Fruit fly (Drosophila melanogaster) whole organism, embryonic: ENCODE results near the gene CG32564.
A peak's percentile ranks its signal among the peaks of the same experiment; 100 is the strongest.

Experiments
- Bgb ChIP-seq: fragments of 200-800 bp; sonication (Bioruptor generic); IDR thresholded peaks from 2 replicates; pipeline ENCODE4 v1.3.6; 2022; ENCODE audit warnings: missing biosample characterization, missing genetic modification characterization; ENCODE audit not compliant: partially characterized antibody
- Blimp-1 ChIP-seq: fragments of 200-800 bp; sonication (Bioruptor generic); optimal IDR thresholded peaks from 3 replicates; lab custom pipeline; 2018; ENCODE audit warnings: missing biosample characterization, missing genetic modification characterization, mild to moderate bottlenecking, moderate library complexity, missing genetic modification reagents
- CG10209 ChIP-seq: fragments of 200-800 bp; sonication (Bioruptor generic); optimal IDR thresholded peaks from 3 replicates; lab custom pipeline; 2017; ENCODE audit warnings: missing biosample characterization, mild to moderate bottlenecking, missing genetic modification characterization, missing genetic modification reagents
- CG13287 ChIP-seq: fragments of 200-800 bp; sonication (Bioruptor generic); IDR thresholded peaks from 2 replicates; pipeline ENCODE4 v1.3.6; 2022; ENCODE audit warnings: missing biosample characterization, missing genetic modification characterization; ENCODE audit not compliant: partially characterized antibody
- CG13624 ChIP-seq: fragments of 200-800 bp; sonication (Bioruptor generic); optimal IDR thresholded peaks from 2 replicates; lab custom pipeline; 2016; ENCODE audit warnings: missing biosample characterization, missing genetic modification characterization
- CG16815 ChIP-seq: fragments of 200-800 bp; sonication (Bioruptor generic); optimal IDR thresholded peaks from 3 replicates; lab custom pipeline; 2017; ENCODE audit warnings: missing biosample characterization, mild to moderate bottlenecking, missing genetic modification characterization
- CG33557 ChIP-seq: fragments of 200-800 bp; sonication (Bioruptor generic); optimal IDR thresholded peaks from 2 replicates; lab custom pipeline; 2019; ENCODE audit warnings: missing biosample characterization, mild to moderate bottlenecking, missing genetic modification characterization, moderate library complexity
- CG9727 ChIP-seq: fragments of 200-800 bp; sonication (Bioruptor generic); optimal IDR thresholded peaks from 3 replicates; lab custom pipeline; 2017; ENCODE audit warnings: missing biosample characterization, mild to moderate bottlenecking, missing genetic modification characterization
- CoRest ChIP-seq: fragments of 200-800 bp; sonication (Bioruptor generic); optimal IDR thresholded peaks from 3 replicates; lab custom pipeline; 2018; ENCODE audit warnings: missing biosample characterization, mild to moderate bottlenecking, missing genetic modification characterization, moderate library complexity
- Fer2 ChIP-seq: fragments of 200-800 bp; sonication (Bioruptor generic); optimal IDR thresholded peaks from 2 replicates; lab custom pipeline; 2018; ENCODE audit warnings: missing biosample characterization, mild to moderate bottlenecking, missing genetic modification characterization, moderate library complexity
- GATAe ChIP-seq: fragments of 200-800 bp; sonication (Bioruptor generic); conservative IDR thresholded peaks from 2 replicates; pipeline ENCODE4 v1.3.6; 2022; ENCODE audit warnings: missing biosample characterization, missing genetic modification characterization
- Hand ChIP-seq: fragments of 200-800 bp; sonication (Bioruptor generic); optimal IDR thresholded peaks from 2 replicates; lab custom pipeline; 2017; ENCODE audit warnings: mild to moderate bottlenecking, missing biosample characterization, missing genetic modification reagents, missing genetic modification characterization
- Hr3 ChIP-seq: fragments of 200-800 bp; sonication (Bioruptor generic); optimal IDR thresholded peaks from 3 replicates; lab custom pipeline; 2016; ENCODE audit warnings: missing biosample characterization, missing genetic modification characterization
- Med ChIP-seq: fragments of 200-800 bp; sonication (Bioruptor generic); peaks from one replicate; lab custom pipeline; 2016; ENCODE audit warnings: missing biosample characterization, missing genetic modification characterization, mild to moderate bottlenecking, inconsistent platforms, moderate library complexity
- Myb ChIP-seq: fragments of 200-800 bp; sonication (Bioruptor generic); optimal IDR thresholded peaks from 2 replicates; lab custom pipeline; 2016; ENCODE audit warnings: missing biosample characterization, missing genetic modification characterization
- Neu2 ChIP-seq: fragments of 200-800 bp; sonication (Bioruptor generic); optimal IDR thresholded peaks from 3 replicates; lab custom pipeline; 2016; ENCODE audit warnings: missing biosample characterization, missing genetic modification characterization, borderline replicate concordance
- Ravus ChIP-seq: fragments of 200-800 bp; sonication (Bioruptor generic); IDR thresholded peaks from 2 replicates; pipeline ENCODE4 v1.3.6; 2022; ENCODE audit warnings: missing biosample characterization, missing genetic modification characterization
- Usf ChIP-seq: fragments of 200-800 bp; sonication (Bioruptor generic); optimal IDR thresholded peaks from 2 replicates; lab custom pipeline; 2017; ENCODE audit warnings: missing genotype, missing biosample characterization, missing genetic modification characterization
- Xrp1 ChIP-seq: fragments of 200-800 bp; sonication (Bioruptor generic); IDR thresholded peaks from 2 replicates; pipeline ENCODE4 v1.3.6; 2022; ENCODE audit warnings: missing biosample characterization, missing genetic modification characterization
- crc ChIP-seq: fragments of 200-800 bp; sonication (Bioruptor generic); optimal IDR thresholded peaks from 2 replicates; lab custom pipeline; 2016; ENCODE audit warnings: missing biosample characterization, missing genetic modification characterization
- eyg ChIP-seq: fragments of 200-800 bp; sonication (Bioruptor generic); optimal IDR thresholded peaks from 3 replicates; lab custom pipeline; 2016; ENCODE audit warnings: missing biosample characterization, missing genetic modification characterization
- gfzf ChIP-seq: fragments of 200-800 bp; sonication (Bioruptor generic); optimal IDR thresholded peaks from 2 replicates; lab custom pipeline; 2016; ENCODE audit warnings: missing biosample characterization, mild to moderate bottlenecking, missing genetic modification characterization, moderate library complexity
- nerfin-2 ChIP-seq: fragments of 200-800 bp; sonication (Bioruptor generic); IDR thresholded peaks from 2 replicates; pipeline ENCODE4 v1.3.6; 2022; ENCODE audit warnings: missing biosample characterization, missing genetic modification characterization; ENCODE audit not compliant: partially characterized antibody
- pzg ChIP-seq: fragments of 200-800 bp; sonication (Bioruptor generic); optimal IDR thresholded peaks from 3 replicates; lab custom pipeline; 2018; ENCODE audit warnings: missing biosample characterization, mild to moderate bottlenecking, missing genetic modification characterization, moderate library complexity
- tgo ChIP-seq: fragments of 200-800 bp; sonication (Bioruptor generic); IDR thresholded peaks from 3 replicates; pipeline ENCODE4 v1.3.6; 2022; ENCODE audit warnings: missing biosample characterization, missing genetic modification characterization
- ttk ChIP-seq: fragments of 200-800 bp; sonication (Bioruptor generic); IDR thresholded peaks from 2 replicates; pipeline ENCODE4 v2.1.2; 2022; ENCODE audit warnings: missing biosample characterization, missing genetic modification characterization

CG32564 gene

dm6 chrX:17249326-17249725 is 43.1 kb downstream of the CG32564 start, which contains the start of gene CG8675 (continued):
- TF ChIP-seq CG33557 (GFP tag; lab: Kevin White, UChicago) (no peak), GATAe (GFP tag; lab: Robert Waterston, UW) (no peak), CG13624 (peak; percentile 29), CoRest (peak; percentile 33), CG13287 (GFP tag; lab: Robert Waterston, UW) (peak; percentile 24; the same call in 1 of the 2 replicates), Usf (GFP tag; lab: Kevin White, UChicago) (no peak), pzg (GFP tag; lab: Kevin White, UChicago) (peak; percentile 61), gfzf (GFP tag; lab: Kevin White, UChicago) (peak; percentile 92), Myb (GFP tag; lab: Kevin White, UChicago) (peak; percentile 99), Bgb (GFP tag; lab: Robert Waterston, UW) (0 out of 2 replicates have a peak, but pooled peaks have one; percentile 27)

- TF ChIP-seq ttk (GFP tag; lab: Robert Waterston, UW): no peak
- peak; percentile 56 for TF ChIP-seq Blimp-1 (GFP tag; lab: Kevin White, UChicago)
- TF ChIP-seq Ravus: no peak
- TF ChIP-seq eyg: no peak
- no peak for TF ChIP-seq Med
- no peak for TF ChIP-seq crc (GFP tag; lab: Kevin White, UChicago)
- TF ChIP-seq nerfin-2 (GFP tag; lab: Robert Waterston, UW): no peak
- no peak for TF ChIP-seq Neu2
- TF ChIP-seq CG10209 (GFP tag; lab: Kevin White, UChicago): no peak
These were observed 47.9 kb downstream of the CG32564 start for dm6 chrX:17254094-17254493.

dm6 chrX:17255677-17256076 is 49.5 kb downstream of the CG32564 start:
- TF ChIP-seq CG9727 (GFP tag; lab: Kevin White, UChicago) (no peak), Hr3 (GFP tag; lab: Kevin White, UChicago) (no peak), Blimp-1 (GFP tag; lab: Kevin White, UChicago) (peak; percentile 95), Fer2 (tag; lab: Kevin White, UChicago) (no peak), tgo (GFP tag; lab: Robert Waterston, UW) (no peak), CG16815 (GFP tag; lab: Kevin White, UChicago) (no peak), Xrp1 (GFP tag; lab: Robert Waterston, UW) (no peak), Hand (GFP tag; lab: Kevin White, UChicago) (no peak)
- TF ChIP-seq, all 482 proteins: peak for 1
